Fruit fly (Drosophila melanogaster) whole organism, embryonic: ENCODE data around the gene side-III.

ENCODE experiments used
- ATbp ChIP-seq: fragments of 200-800 bp; sonication (Bioruptor generic); optimal IDR thresholded peaks from 2 replicates; lab custom pipeline; 2017; ENCODE audit warnings: missing biosample characterization, mild to moderate bottlenecking, missing genetic modification characterization, missing genetic modification reagents
- CG10321 ChIP-seq: fragments of 200-800 bp; sonication (Bioruptor generic); IDR thresholded peaks from 2 replicates; pipeline ENCODE4 v1.3.6; 2022; ENCODE audit warnings: missing biosample characterization, missing genetic modification characterization
- CG10431 ChIP-seq: fragments of 200-800 bp; sonication (Bioruptor generic); optimal IDR thresholded peaks from 3 replicates; lab custom pipeline; 2018; ENCODE audit warnings: missing biosample characterization, mild to moderate bottlenecking, missing genetic modification characterization
- CG11398 ChIP-seq: fragments of 200-800 bp; sonication (Bioruptor generic); optimal IDR thresholded peaks from 2 replicates; lab custom pipeline; 2016; ENCODE audit warnings: missing biosample characterization, missing genetic modification characterization
- CG11504 ChIP-seq: fragments of 200-800 bp; sonication (Bioruptor generic); optimal IDR thresholded peaks from 3 replicates; lab custom pipeline; 2019; ENCODE audit warnings: missing biosample characterization, mild to moderate bottlenecking, missing genetic modification characterization, moderate library complexity
- CG12391 ChIP-seq: fragments of 200-800 bp; sonication (Bioruptor generic); optimal IDR thresholded peaks from 3 replicates; lab custom pipeline; 2018; ENCODE audit warnings: missing biosample characterization, mild to moderate bottlenecking, missing genetic modification characterization, moderate library complexity
- CG17359 ChIP-seq: fragments of 200-800 bp; sonication (Bioruptor generic); optimal IDR thresholded peaks from 3 replicates; lab custom pipeline; 2018; ENCODE audit warnings: missing biosample characterization, mild to moderate bottlenecking, missing genetic modification characterization, moderate library complexity
- CG17361 ChIP-seq: fragments of 200-800 bp; sonication (Bioruptor generic); IDR thresholded peaks from 3 replicates; pipeline ENCODE4 v1.3.6; 2022; ENCODE audit warnings: missing biosample characterization, missing genetic modification characterization
- CG17612 ChIP-seq: fragments of 200-800 bp; sonication (Bioruptor generic); IDR thresholded peaks from 2 replicates; pipeline ENCODE4 v1.3.6; 2022; ENCODE audit warnings: missing biosample characterization, missing genetic modification characterization
- CG2129 ChIP-seq: fragments of 200-800 bp; sonication (Bioruptor generic); IDR thresholded peaks from 2 replicates; pipeline ENCODE4 v1.3.6; 2022; ENCODE audit warnings: missing biosample characterization, missing genetic modification characterization; ENCODE audit not compliant: partially characterized antibody
- CG32772 ChIP-seq: fragments of 200-800 bp; sonication (Bioruptor generic); IDR thresholded peaks from 2 replicates; pipeline ENCODE4 v1.3.6; 2022; ENCODE audit warnings: missing biosample characterization, missing genetic modification characterization
- CG3407 ChIP-seq: fragments of 200-800 bp; sonication (Bioruptor generic); optimal IDR thresholded peaks from 2 replicates; lab custom pipeline; 2018; ENCODE audit warnings: missing biosample characterization, mild to moderate bottlenecking, missing genetic modification characterization
- CG4328 ChIP-seq: fragments of 200-800 bp; sonication (Bioruptor generic); optimal IDR thresholded peaks from 3 replicates; lab custom pipeline; 2017; ENCODE audit warnings: missing biosample characterization, missing genetic modification reagents, missing genetic modification characterization
- CG4424 ChIP-seq: fragments of 200-800 bp; sonication (Bioruptor generic); optimal IDR thresholded peaks from 3 replicates; lab custom pipeline; 2016; ENCODE audit warnings: missing biosample characterization, missing genetic modification characterization
- CG7372 ChIP-seq: fragments of 200-800 bp; sonication (Bioruptor generic); IDR thresholded peaks from 2 replicates; pipeline ENCODE4 v1.3.6; 2022; ENCODE audit warnings: missing biosample characterization, missing genetic modification characterization
- CG7928 ChIP-seq: fragments of 200-800 bp; sonication (Bioruptor generic); optimal IDR thresholded peaks from 2 replicates; lab custom pipeline; 2017; ENCODE audit warnings: missing biosample characterization, mild to moderate bottlenecking, missing genetic modification characterization
- CG8478 ChIP-seq: fragments of >200 bp; optimal IDR thresholded peaks from 2 replicates; lab custom pipeline; 2018
- CG9932 ChIP-seq: fragments of 200-800 bp; sonication (Bioruptor generic); IDR thresholded peaks from 2 replicates; pipeline ENCODE4 v1.3.6; 2022; ENCODE audit warnings: missing biosample characterization, missing genetic modification characterization
- Dbx ChIP-seq: fragments of 200-800 bp; sonication (Bioruptor generic); IDR thresholded peaks from 3 replicates; pipeline ENCODE4 v1.3.6; 2022; ENCODE audit warnings: missing biosample characterization, missing genetic modification characterization
- Elba2 ChIP-seq: fragments of 200-800 bp; sonication (Bioruptor generic); optimal IDR thresholded peaks from 3 replicates; lab custom pipeline; 2016; ENCODE audit warnings: missing biosample characterization, missing genetic modification characterization
- Ets65A ChIP-seq: fragments of 200-800 bp; sonication (Bioruptor generic); peaks from one replicate; lab custom pipeline; 2016; ENCODE audit warnings: missing biosample characterization, missing genetic modification characterization
- Ets97D ChIP-seq: fragments of 200-800 bp; sonication (Bioruptor generic); optimal IDR thresholded peaks from 3 replicates; lab custom pipeline; 2016; ENCODE audit warnings: missing biosample characterization, missing genetic modification characterization
- Fer3 ChIP-seq: fragments of 200-800 bp; sonication (Bioruptor generic); optimal IDR thresholded peaks from 2 replicates; lab custom pipeline; 2018; ENCODE audit warnings: missing biosample characterization, mild to moderate bottlenecking, missing genetic modification characterization, moderate library complexity
- Kr ChIP-seq: fragments of 200-800 bp; sonication (Bioruptor generic); optimal IDR thresholded peaks from 2 replicates; lab custom pipeline; 2017; ENCODE audit warnings: missing biosample characterization, mild to moderate bottlenecking, missing genetic modification characterization
- MTF-1 ChIP-seq: fragments of 200-800 bp; sonication (Bioruptor generic); optimal IDR thresholded peaks from 2 replicates; lab custom pipeline; 2018; ENCODE audit warnings: missing biosample characterization, mild to moderate bottlenecking, missing genetic modification characterization, borderline replicate concordance
- Mad ChIP-seq: fragments of 200-800 bp; sonication (Bioruptor generic); optimal IDR thresholded peaks from 2 replicates; lab custom pipeline; 2016; ENCODE audit warnings: missing biosample characterization, missing genetic modification characterization
- Nf-YC ChIP-seq: fragments of 200-800 bp; optimal IDR thresholded peaks from 3 replicates; lab custom pipeline; 2019; ENCODE audit warnings: missing biosample characterization, mild to moderate bottlenecking, missing genetic modification characterization, moderate library complexity
- Ptx1 ChIP-seq: fragments of 200-800 bp; sonication (Bioruptor generic); IDR thresholded peaks from 2 replicates; pipeline ENCODE4 v1.3.6; 2022; ENCODE audit warnings: missing biosample characterization, missing genetic modification characterization
- Sry-β ChIP-seq: fragments of 200-800 bp; sonication (Bioruptor generic); optimal IDR thresholded peaks from 2 replicates; lab custom pipeline; 2018; ENCODE audit warnings: missing biosample characterization, mild to moderate bottlenecking, missing genetic modification characterization, moderate library complexity
- ase ChIP-seq: fragments of 200-800 bp; sonication (Bioruptor generic); IDR thresholded peaks from 3 replicates; pipeline ENCODE4 v1.3.6; 2022; ENCODE audit warnings: missing biosample characterization, missing genetic modification characterization
- btn ChIP-seq: fragments of 200-800 bp; sonication (Bioruptor generic); optimal IDR thresholded peaks from 2 replicates; lab custom pipeline; 2016; ENCODE audit warnings: missing biosample characterization, missing genetic modification characterization
- cwo ChIP-seq: fragments of 200-800 bp; sonication (Bioruptor generic); optimal IDR thresholded peaks from 3 replicates; lab custom pipeline; 2017; ENCODE audit warnings: missing biosample characterization, missing genetic modification characterization, mild to moderate bottlenecking, moderate library complexity, missing genetic modification reagents
- gfzf ChIP-seq: fragments of 200-800 bp; sonication (Bioruptor generic); optimal IDR thresholded peaks from 2 replicates; lab custom pipeline; 2016; ENCODE audit warnings: missing biosample characterization, mild to moderate bottlenecking, missing genetic modification characterization, moderate library complexity
- hkb ChIP-seq, 2 experiments: fragments of 200-800 bp in 1 of 2; fragments of >200 bp in 1 of 2; sonication (Bioruptor generic) in 1 of 2; IDR thresholded peaks in 1 of 2; optimal IDR thresholded peaks in 1 of 2; 2 replicates each; pipeline versions ENCODE4 v1.3.6 to Lab custom; 2017 to 2022; ENCODE audit warnings: missing biosample characterization in 1 of 2, missing genetic modification characterization in 1 of 2
- insv ChIP-seq, 2 experiments: fragments of 200-800 bp; sonication (Bioruptor generic); optimal IDR thresholded peaks; 3 replicates each; lab custom pipeline; 2016 to 2018; ENCODE audit warnings: missing biosample characterization in 2 of 2, missing genetic modification characterization in 2 of 2
- luna ChIP-seq: fragments of 200-800 bp; sonication (Bioruptor generic); optimal IDR thresholded peaks from 2 replicates; lab custom pipeline; 2016; ENCODE audit warnings: missing biosample characterization, missing genetic modification characterization
- pnt ChIP-seq: fragments of 200-800 bp; sonication (Bioruptor generic); optimal IDR thresholded peaks from 3 replicates; lab custom pipeline; 2016; ENCODE audit warnings: missing biosample characterization, missing genetic modification characterization
- rib ChIP-seq: fragments of 200-800 bp; sonication (Bioruptor generic); IDR thresholded peaks from 2 replicates; pipeline ENCODE4 v1.3.6; 2022; ENCODE audit warnings: missing biosample characterization, missing genetic modification characterization
- sc ChIP-seq, 3 experiments: fragments of >200 bp in 2 of 3; fragments of 200-800 bp in 1 of 3; sonication (Bioruptor generic) in 1 of 3; optimal IDR thresholded peaks; 2 replicates in 2 of 3; 3 replicates in 1 of 3; lab custom pipeline; 2017; ENCODE audit warnings: mild to moderate bottlenecking in 1 of 3, missing biosample characterization in 1 of 3, missing genetic modification characterization in 1 of 3, missing genetic modification reagents in 1 of 3
- sens ChIP-seq: fragments of 200-800 bp; sonication (Bioruptor generic); peaks from one replicate; lab custom pipeline; 2016; ENCODE audit warnings: missing biosample characterization, missing genetic modification characterization
- shn ChIP-seq: fragments of 200-800 bp; sonication (Bioruptor generic); optimal IDR thresholded peaks from 3 replicates; lab custom pipeline; 2016; ENCODE audit warnings: missing biosample characterization, missing genetic modification characterization
- sisA ChIP-seq: fragments of 200-800 bp; sonication (Bioruptor generic); IDR thresholded peaks from 2 replicates; pipeline ENCODE4 v1.3.6; 2022; ENCODE audit warnings: missing biosample characterization, missing genetic modification characterization
- slbo ChIP-seq: fragments of 200-800 bp; sonication (Bioruptor generic); IDR thresholded peaks from 2 replicates; pipeline ENCODE4 v1.3.6; 2022; ENCODE audit warnings: missing biosample characterization, missing genetic modification characterization
- unc-4 ChIP-seq: fragments of 200-800 bp; sonication (Bioruptor generic); IDR thresholded peaks from 2 replicates; pipeline ENCODE4 v1.3.6; 2022; ENCODE audit warnings: missing biosample characterization, missing genetic modification characterization; ENCODE audit not compliant: partially characterized antibody
- vfl ChIP-seq: fragments of 200-800 bp; sonication (Bioruptor generic); optimal IDR thresholded peaks from 2 replicates; lab custom pipeline; 2016; ENCODE audit warnings: missing biosample characterization, missing genetic modification characterization
- zfh1 ChIP-seq: fragments of 200-800 bp; sonication (Bioruptor generic); IDR thresholded peaks from 3 replicates; pipeline ENCODE4 v1.3.6; 2022; ENCODE audit warnings: missing biosample characterization, missing genetic modification characterization

The side-III gene

dm6 chr3R:5924667-5925066, 34.7 kb downstream of the side-III start:
- no peak for TF ChIP-seq sisA (GFP tag; lab: Robert Waterston, UW)
- no peak for TF ChIP-seq Sry-β (GFP tag; lab: Kevin White, UChicago)
- TF ChIP-seq Ptx1 (GFP tag; lab: Robert Waterston, UW): no peak
- TF ChIP-seq CG10431 (GFP tag; lab: Kevin White, UChicago): no peak
- no peak for TF ChIP-seq insv (GFP tag; optimal IDR thresholded peaks at IDR 0.05; lab: Kevin White, UChicago)
- peak; percentile 91 for TF ChIP-seq Ets65A (GFP tag; lab: Kevin White, UChicago)
- no peak for TF ChIP-seq Kr
- no peak for TF ChIP-seq MTF-1

dm6 chr3R:5881308-5881707, 78.0 kb downstream of the side-III start:
- TF ChIP-seq ase (0 out of 3 replicates have a peak, but pooled peaks have one; percentile 23), pnt (GFP tag; lab: Kevin White, UChicago) (no peak), sens (GFP tag; lab: Kevin White, UChicago) (peak; percentile 10)

- TF ChIP-seq vfl (no peak), CG8478 (lab: Kevin White, UChicago) (peak; percentile 4), CG17361 (GFP tag; lab: Robert Waterston, UW) (no peak)
These were observed 82.0 kb downstream of the side-III start for dm6 chr3R:5877367-5877766.

- no peak; the same call in 2 of the 3 replicates for TF ChIP-seq Dbx
- TF ChIP-seq sc (optimal IDR thresholded peaks at IDR 0.05; lab: Kevin White, UChicago): no peak
- no peak for TF ChIP-seq sc (GFP tag; optimal IDR thresholded peaks at IDR 0.05; lab: Kevin White, UChicago)
- TF ChIP-seq rib: no peak
- TF ChIP-seq CG32772 (GFP tag; lab: Robert Waterston, UW): 0 out of 2 replicates have a peak, but pooled peaks have one; percentile 20
- no peak for TF ChIP-seq CG11504 (tag; lab: Kevin White, UChicago)
- no peak for TF ChIP-seq CG7928 (GFP tag; lab: Kevin White, UChicago)
- no peak for TF ChIP-seq CG4328
- no peak for TF ChIP-seq CG7372 (GFP tag; lab: Robert Waterston, UW)
- no peak for TF ChIP-seq luna (GFP tag; lab: Kevin White, UChicago)
- TF ChIP-seq CG12391: no peak
- TF ChIP-seq hkb (optimal IDR thresholded peaks at IDR 0.05; lab: Kevin White, UChicago): no peak
- no peak for TF ChIP-seq hkb (GFP tag; IDR thresholded peaks at IDR 0.05; lab: Robert Waterston, UW)
- no peak for TF ChIP-seq ATbp (GFP tag; lab: Kevin White, UChicago)
- no peak for TF ChIP-seq Mad (GFP tag; lab: Kevin White, UChicago)
- no peak for TF ChIP-seq Sry-β (GFP tag; lab: Kevin White, UChicago)
- no peak for TF ChIP-seq unc-4 (GFP tag; lab: Robert Waterston, UW)
- 0 out of 3 replicates have a peak, but pooled peaks have one; percentile 13 for TF ChIP-seq zfh1 (GFP tag; lab: Robert Waterston, UW)
- TF ChIP-seq cwo (GFP tag; lab: Kevin White, UChicago): no peak
- peak; percentile 82 for TF ChIP-seq sens (GFP tag; lab: Kevin White, UChicago)
- no peak for TF ChIP-seq CG10321
- TF ChIP-seq CG17359 (tag; lab: Kevin White, UChicago): no peak
- TF ChIP-seq CG9932 (GFP tag; lab: Robert Waterston, UW): no peak
- TF ChIP-seq Elba2: no peak
- peak; percentile 4 for TF ChIP-seq CG4424
- TF ChIP-seq btn (GFP tag; lab: Kevin White, UChicago): no peak
- no peak for TF ChIP-seq shn (GFP tag; lab: Kevin White, UChicago)
- TF ChIP-seq Fer3 (tag; lab: Kevin White, UChicago): no peak
- TF ChIP-seq CG11398 (GFP tag; lab: Kevin White, UChicago): no peak
- no peak for TF ChIP-seq CG3407
- TF ChIP-seq CG2129 (GFP tag; lab: Robert Waterston, UW): no peak
- TF ChIP-seq slbo: peak; percentile 45
- no peak for TF ChIP-seq gfzf
- no peak for TF ChIP-seq Nf-YC (tag; lab: Kevin White, UChicago)
- TF ChIP-seq Ets97D: no peak
- no peak for TF ChIP-seq CG17612 (GFP tag; lab: Robert Waterston, UW)
These were observed 88.0 kb downstream of the side-III start for dm6 chr3R:5871393-5871792.
